Worm (Caenorhabditis elegans): ENCODE results near the gene tdo-2.
A peak's percentile ranks its signal among the peaks of the same experiment; 100 is the strongest.

The tdo-2 gene

ce11 chrIII:5958172-5958886, 38.6 kb upstream of the tdo-2 start, which contains the start of the genes nono-1 and nop-1:
TSS of gene nono-1 (minus strand) at chrIII:5958246.
TSS of gene nop-1 (plus strand) at chrIII:5958722.
- TF ChIP-seq aptf-3 (GFP tag; IDR thresholded peaks at IDR 0.05): no peak
- TF ChIP-seq ceh-58 (GFP tag; IDR thresholded peaks at IDR 0.05): no peak
- no peak for TF ChIP-seq hlh-26 (GFP tag; conservative IDR thresholded peaks at IDR 0.05)
- TF ChIP-seq ceh-91 (GFP tag; IDR thresholded peaks at IDR 0.05): peak; percentile 49
- TF ChIP-seq ets-4 (GFP tag; optimal IDR thresholded peaks at IDR 0.05): no peak
- no peak for TF ChIP-seq zfh-2 (GFP tag; conservative IDR thresholded peaks at IDR 0.05)
- no peak for TF ChIP-seq rec-8 (tag; optimal IDR thresholded peaks at IDR 0.05)
- TF ChIP-seq nfyb-1 (GFP tag; IDR thresholded peaks at IDR 0.05): no peak
- TF ChIP-seq lin-35 (GFP tag; optimal IDR thresholded peaks at IDR 0.05): no peak
- TF ChIP-seq hmg-1.2 (GFP tag; IDR thresholded peaks at IDR 0.05): peak; percentile 17; the same call in 1 of the 2 replicates
- no peak for TF ChIP-seq snpc-3.4 (tag; optimal IDR thresholded peaks at IDR 0.05)
- TF ChIP-seq ceh-100 (GFP tag; IDR thresholded peaks at IDR 0.05): no peak
- TF ChIP-seq dox-1 (GFP tag; IDR thresholded peaks at IDR 0.05): no peak
- no peak for TF ChIP-seq C06A6.2 (GFP tag; conservative IDR thresholded peaks at IDR 0.05)
- peak; percentile 60 for TF ChIP-seq madf-8 (GFP tag; conservative IDR thresholded peaks at IDR 0.05)
- TF ChIP-seq nhr-120 (GFP tag; IDR thresholded peaks at IDR 0.05): no peak
- no peak for TF ChIP-seq Y95B8A.8 (GFP tag; IDR thresholded peaks at IDR 0.05)
- TF ChIP-seq cebp-1 (GFP tag; IDR thresholded peaks at IDR 0.05): no peak
- TF ChIP-seq cebp-1 (tag; optimal IDR thresholded peaks at IDR 0.05): peak; percentile 32
- TF ChIP-seq xnd-1 (tag; optimal IDR thresholded peaks at IDR 0.05): peak; percentile 74
- TF ChIP-seq bed-1 (GFP tag; IDR thresholded peaks at IDR 0.05): no peak
- no peak for TF ChIP-seq ztf-6 (GFP tag; IDR thresholded peaks at IDR 0.05)
- TF ChIP-seq hmg-20 (GFP tag; IDR thresholded peaks at IDR 0.05): no peak
- no peak for TF ChIP-seq snpc-1.1 (tag; optimal IDR thresholded peaks at IDR 0.05; ENCODE audit: insufficient read depth)
- TF ChIP-seq efl-1 (GFP tag; optimal IDR thresholded peaks at IDR 0.05): peak; percentile 37
- TF ChIP-seq ceh-40 (GFP tag; IDR thresholded peaks at IDR 0.05): no peak
- no peak for TF ChIP-seq B0261.1 (tag; optimal IDR thresholded peaks at IDR 0.05)
- TF ChIP-seq sea-2 (GFP tag; IDR thresholded peaks at IDR 0.05): no peak
- no peak for TF ChIP-seq mcd-1 (GFP tag; IDR thresholded peaks at IDR 0.05)
- no peak for TF ChIP-seq ccch-3 (GFP tag; optimal IDR thresholded peaks at IDR 0.05)
- no peak for TF ChIP-seq F57A8.1 (GFP tag; optimal IDR thresholded peaks at IDR 0.05)
- peak; percentile 33; the same call in 1 of the 2 replicates for TF ChIP-seq D2030.7 (GFP tag; IDR thresholded peaks at IDR 0.05)
- no peak for TF ChIP-seq cebp-2 (GFP tag; IDR thresholded peaks at IDR 0.05)
- TF ChIP-seq rpc-1 (optimal IDR thresholded peaks at IDR 0.05): no peak
- no peak for TF ChIP-seq rpc-1 (tag; optimal IDR thresholded peaks at IDR 0.05)
- TF ChIP-seq pha-4 (tag; optimal IDR thresholded peaks at IDR 0.05): no peak
- peak; percentile 89 for TF ChIP-seq F33H1.4 (GFP tag; IDR thresholded peaks at IDR 0.05)
- no peak for TF ChIP-seq madf-3 (GFP tag; IDR thresholded peaks at IDR 0.05)
- no peak for TF ChIP-seq rcor-1 (GFP tag; IDR thresholded peaks at IDR 0.05)
- TF ChIP-seq let-526 (GFP tag; IDR thresholded peaks at IDR 0.05): no peak
- no peak for TF ChIP-seq F37B4.10 (GFP tag; IDR thresholded peaks at IDR 0.05)
- TF ChIP-seq let-607 (tag; optimal IDR thresholded peaks at IDR 0.05): no peak
- no peak for TF ChIP-seq hlh-12 (tag; optimal IDR thresholded peaks at IDR 0.05)
- no peak for TF ChIP-seq ztf-28 (GFP tag; IDR thresholded peaks at IDR 0.05)
- TF ChIP-seq ceh-27 (GFP tag; optimal IDR thresholded peaks at IDR 0.05): no peak
- TF ChIP-seq mxl-1 (tag; optimal IDR thresholded peaks at IDR 0.05): no peak
- no peak for TF ChIP-seq Y56A3A.18 (GFP tag; IDR thresholded peaks at IDR 0.05)
- no peak for TF ChIP-seq nfya-2 (GFP tag; IDR thresholded peaks at IDR 0.05)
